Fruit fly (Drosophila melanogaster) whole organism, embryonic: ENCODE data around the gene fok.

ENCODE experiments used
- BtbVII ChIP-seq: fragments of 200-800 bp; sonication (Bioruptor generic); optimal IDR thresholded peaks from 3 replicates; lab custom pipeline; 2017; ENCODE audit warnings: missing biosample characterization, mild to moderate bottlenecking, missing genetic modification characterization
- CG10267 ChIP-seq: fragments of 200-800 bp; sonication (Bioruptor generic); optimal IDR thresholded peaks from 2 replicates; lab custom pipeline; 2018; ENCODE audit warnings: missing biosample characterization, mild to moderate bottlenecking, missing genetic modification characterization, moderate library complexity
- CG10462 ChIP-seq: fragments of 200-800 bp; sonication (Bioruptor generic); optimal IDR thresholded peaks from 2 replicates; lab custom pipeline; 2016; ENCODE audit warnings: missing biosample characterization, missing genetic modification characterization
- CG11456 ChIP-seq: fragments of 200-800 bp; sonication (Bioruptor generic); IDR thresholded peaks from 3 replicates; pipeline ENCODE4 v1.3.6; 2022; ENCODE audit warnings: missing biosample characterization, missing genetic modification characterization
- CG11723 ChIP-seq: fragments of 200-800 bp; sonication (Bioruptor generic); optimal IDR thresholded peaks from 2 replicates; lab custom pipeline; 2017; ENCODE audit warnings: missing biosample characterization, mild to moderate bottlenecking, missing genetic modification characterization
- CG12659 ChIP-seq: fragments of 200-800 bp; sonication (Bioruptor generic); optimal IDR thresholded peaks from 3 replicates; lab custom pipeline; 2017; ENCODE audit warnings: mild to moderate bottlenecking, missing biosample characterization, missing genetic modification reagents, missing genetic modification characterization
- CG13894 ChIP-seq: fragments of 200-800 bp; sonication (Bioruptor generic); optimal IDR thresholded peaks from 3 replicates; lab custom pipeline; 2018; ENCODE audit warnings: missing biosample characterization, mild to moderate bottlenecking, missing genetic modification characterization, moderate library complexity
- CG16779 ChIP-seq: fragments of 200-800 bp; sonication (Bioruptor generic); IDR thresholded peaks from 2 replicates; pipeline ENCODE4 v1.3.6; 2022; ENCODE audit warnings: missing biosample characterization, missing genetic modification characterization
- CG16813 ChIP-seq: fragments of 200-800 bp; sonication (Bioruptor generic); IDR thresholded peaks from 3 replicates; pipeline ENCODE4 v1.3.6; 2022; ENCODE audit warnings: missing biosample characterization, missing genetic modification characterization; ENCODE audit not compliant: partially characterized antibody
- CG17612 ChIP-seq: fragments of 200-800 bp; sonication (Bioruptor generic); IDR thresholded peaks from 2 replicates; pipeline ENCODE4 v1.3.6; 2022; ENCODE audit warnings: missing biosample characterization, missing genetic modification characterization
- CG33557 ChIP-seq: fragments of 200-800 bp; sonication (Bioruptor generic); optimal IDR thresholded peaks from 2 replicates; lab custom pipeline; 2019; ENCODE audit warnings: missing biosample characterization, mild to moderate bottlenecking, missing genetic modification characterization, moderate library complexity
- CG4854 ChIP-seq: fragments of 200-800 bp; sonication (Bioruptor generic); optimal IDR thresholded peaks from 2 replicates; lab custom pipeline; 2016; ENCODE audit warnings: missing biosample characterization, missing genetic modification characterization, inconsistent platforms
- CG6689 ChIP-seq: fragments of 200-800 bp; sonication (Bioruptor generic); IDR thresholded peaks from 2 replicates; pipeline ENCODE4 v1.3.6; 2022; ENCODE audit warnings: missing biosample characterization, missing genetic modification characterization
- CG7271 ChIP-seq: fragments of 200-800 bp; sonication (Bioruptor generic); optimal IDR thresholded peaks from 2 replicates; lab custom pipeline; 2018; ENCODE audit warnings: missing biosample characterization, mild to moderate bottlenecking, missing genetic modification characterization, moderate library complexity
- CG7372 ChIP-seq: fragments of 200-800 bp; sonication (Bioruptor generic); IDR thresholded peaks from 2 replicates; pipeline ENCODE4 v1.3.6; 2022; ENCODE audit warnings: missing biosample characterization, missing genetic modification characterization
- CTCF ChIP-seq: fragments of 200-800 bp; sonication (Bioruptor generic); optimal IDR thresholded peaks from 2 replicates; lab custom pipeline; 2017; ENCODE audit warnings: missing biosample characterization, mild to moderate bottlenecking, missing genetic modification characterization, moderate library complexity
- Chrac-16 ChIP-seq: fragments of 200-800 bp; sonication (Bioruptor generic); optimal IDR thresholded peaks from 3 replicates; lab custom pipeline; 2016; ENCODE audit warnings: missing biosample characterization, missing genetic modification characterization
- CoRest ChIP-seq: fragments of 200-800 bp; sonication (Bioruptor generic); optimal IDR thresholded peaks from 3 replicates; lab custom pipeline; 2018; ENCODE audit warnings: missing biosample characterization, mild to moderate bottlenecking, missing genetic modification characterization, moderate library complexity
- Deaf1 ChIP-seq: fragments of 200-800 bp; optimal IDR thresholded peaks from 3 replicates; lab custom pipeline; 2019; ENCODE audit warnings: missing biosample characterization, mild to moderate bottlenecking, missing genetic modification characterization, moderate library complexity
- Dek ChIP-seq: fragments of 200-800 bp; sonication (Bioruptor generic); optimal IDR thresholded peaks from 3 replicates; lab custom pipeline; 2019; ENCODE audit warnings: missing biosample characterization, mild to moderate bottlenecking, missing genetic modification characterization, moderate library complexity
- ERR ChIP-seq: fragments of 200-800 bp; sonication (Bioruptor generic); optimal IDR thresholded peaks from 2 replicates; lab custom pipeline; 2016; ENCODE audit warnings: missing biosample characterization, missing genetic modification characterization
- GATAe ChIP-seq: fragments of 200-800 bp; sonication (Bioruptor generic); conservative IDR thresholded peaks from 2 replicates; pipeline ENCODE4 v1.3.6; 2022; ENCODE audit warnings: missing biosample characterization, missing genetic modification characterization
- Gsc ChIP-seq: fragments of 200-800 bp; sonication (Bioruptor generic); IDR thresholded peaks from 2 replicates; pipeline ENCODE4 v1.3.6; 2022; ENCODE audit warnings: missing biosample characterization, missing genetic modification characterization
- Jarid2 ChIP-seq: fragments of 200-800 bp; sonication (Bioruptor generic); optimal IDR thresholded peaks from 3 replicates; lab custom pipeline; 2017; ENCODE audit warnings: mild to moderate bottlenecking, missing biosample characterization, missing genetic modification reagents, missing genetic modification characterization
- MESR4 ChIP-seq: fragments of 200-800 bp; sonication (Bioruptor generic); optimal IDR thresholded peaks from 2 replicates; lab custom pipeline; 2018; ENCODE audit warnings: missing biosample characterization, mild to moderate bottlenecking, missing genetic modification characterization, moderate library complexity
- Myb ChIP-seq: fragments of 200-800 bp; sonication (Bioruptor generic); optimal IDR thresholded peaks from 2 replicates; lab custom pipeline; 2016; ENCODE audit warnings: missing biosample characterization, missing genetic modification characterization
- Ptx1 ChIP-seq: fragments of 200-800 bp; sonication (Bioruptor generic); IDR thresholded peaks from 2 replicates; pipeline ENCODE4 v1.3.6; 2022; ENCODE audit warnings: missing biosample characterization, missing genetic modification characterization
- Stat92E ChIP-seq, 3 experiments: fragments of >200 bp in 2 of 3; fragments of 200-800 bp in 1 of 3; sonication (Bioruptor generic) in 1 of 3; optimal IDR thresholded peaks; 2 replicates each; lab custom pipeline; 2017 to 2019; ENCODE audit warnings: missing biosample characterization in 3 of 3, missing genetic modification characterization in 3 of 3, mild to moderate bottlenecking in 1 of 3, moderate library complexity in 1 of 3
- Tbp ChIP-seq: fragments of >200 bp; optimal IDR thresholded peaks from 2 replicates; lab custom pipeline; 2018; ENCODE audit warnings: missing biosample characterization, missing genetic modification characterization
- al ChIP-seq: fragments of 200-800 bp; sonication (Bioruptor generic); IDR thresholded peaks from 2 replicates; pipeline ENCODE4 v1.3.6; 2022; ENCODE audit warnings: missing biosample characterization, missing genetic modification characterization
- ase ChIP-seq: fragments of 200-800 bp; sonication (Bioruptor generic); IDR thresholded peaks from 3 replicates; pipeline ENCODE4 v1.3.6; 2022; ENCODE audit warnings: missing biosample characterization, missing genetic modification characterization
- bcd ChIP-seq: fragments of 200-800 bp; sonication (Bioruptor generic); optimal IDR thresholded peaks from 2 replicates; lab custom pipeline; 2017; ENCODE audit warnings: missing biosample characterization, mild to moderate bottlenecking, missing genetic modification characterization
- cg ChIP-seq: fragments of 200-800 bp; sonication (Bioruptor generic); optimal IDR thresholded peaks from 3 replicates; lab custom pipeline; 2019; ENCODE audit warnings: missing biosample characterization, mild to moderate bottlenecking, missing genetic modification characterization, moderate library complexity
- chif ChIP-seq, 2 experiments: fragments of 200-800 bp; sonication (Bioruptor generic); optimal IDR thresholded peaks; 3 replicates each; lab custom pipeline; 2016; ENCODE audit warnings: missing biosample characterization in 2 of 2, missing genetic modification characterization in 2 of 2
- chm ChIP-seq: fragments of 200-800 bp; sonication (Bioruptor generic); IDR thresholded peaks from 2 replicates; pipeline ENCODE4 v1.3.6; 2022; ENCODE audit warnings: missing biosample characterization, missing genetic modification characterization
- crp ChIP-seq, 2 experiments: fragments of 200-800 bp; sonication (Bioruptor generic); optimal IDR thresholded peaks; 2 replicates in 1 of 2; 3 replicates in 1 of 2; lab custom pipeline; 2017; ENCODE audit warnings: missing biosample characterization in 2 of 2, missing genetic modification characterization in 2 of 2, mild to moderate bottlenecking in 1 of 2, moderate library complexity in 1 of 2
- emc ChIP-seq: fragments of 200-800 bp; sonication (Bioruptor generic); optimal IDR thresholded peaks from 2 replicates; lab custom pipeline; 2016; ENCODE audit warnings: missing biosample characterization, missing genetic modification characterization
- fru ChIP-seq: fragments of >200 bp; optimal IDR thresholded peaks from 2 replicates; lab custom pipeline; 2017
- hb ChIP-seq: fragments of 200-800 bp; sonication (Bioruptor generic); IDR thresholded peaks from 3 replicates; pipeline ENCODE4 v1.3.6; 2022; ENCODE audit warnings: missing biosample characterization, missing genetic modification characterization; ENCODE audit not compliant: partially characterized antibody
- ind ChIP-seq: fragments of 200-800 bp; sonication (Bioruptor generic); optimal IDR thresholded peaks from 3 replicates; lab custom pipeline; 2016; ENCODE audit warnings: missing biosample characterization, missing genetic modification characterization
- insv ChIP-seq, 2 experiments: fragments of 200-800 bp; sonication (Bioruptor generic); optimal IDR thresholded peaks; 3 replicates each; lab custom pipeline; 2016 to 2018; ENCODE audit warnings: missing biosample characterization in 2 of 2, missing genetic modification characterization in 2 of 2
- lbe ChIP-seq: fragments of 200-800 bp; sonication (Bioruptor generic); optimal IDR thresholded peaks from 2 replicates; lab custom pipeline; 2016; ENCODE audit warnings: missing biosample characterization, mild to moderate bottlenecking, missing genetic modification characterization
- luna ChIP-seq: fragments of 200-800 bp; sonication (Bioruptor generic); optimal IDR thresholded peaks from 2 replicates; lab custom pipeline; 2016; ENCODE audit warnings: missing biosample characterization, missing genetic modification characterization
- ranshi ChIP-seq: fragments of 200-800 bp; sonication (Bioruptor generic); IDR thresholded peaks from 2 replicates; pipeline ENCODE4 v1.3.6; 2022; ENCODE audit warnings: missing biosample characterization, missing genetic modification characterization
- repo ChIP-seq: fragments of 200-800 bp; sonication (Bioruptor generic); optimal IDR thresholded peaks from 2 replicates; lab custom pipeline; 2016; ENCODE audit warnings: missing biosample characterization, missing genetic modification characterization
- salm ChIP-seq: fragments of 200-800 bp; sonication (Bioruptor generic); optimal IDR thresholded peaks from 2 replicates; lab custom pipeline; 2018; ENCODE audit warnings: missing biosample characterization, mild to moderate bottlenecking, missing genetic modification characterization
- tap ChIP-seq: fragments of 200-800 bp; optimal IDR thresholded peaks from 3 replicates; lab custom pipeline; 2019; ENCODE audit warnings: missing biosample characterization, mild to moderate bottlenecking, missing genetic modification characterization, moderate library complexity
- twi ChIP-seq: fragments of 200-800 bp; optimal IDR thresholded peaks from 2 replicates; lab custom pipeline; 2019; ENCODE audit warnings: missing biosample characterization, mild to moderate bottlenecking, missing genetic modification characterization, moderate library complexity
- zfh1 ChIP-seq: fragments of 200-800 bp; sonication (Bioruptor generic); IDR thresholded peaks from 3 replicates; pipeline ENCODE4 v1.3.6; 2022; ENCODE audit warnings: missing biosample characterization, missing genetic modification characterization

fok gene

dm6 chr2L:20084785-20085555, at the start of gene fok (continued):
- peak; percentile 81 for TF ChIP-seq CG10462 (GFP tag; lab: Kevin White, UChicago)
- TF ChIP-seq zfh1 (GFP tag; lab: Robert Waterston, UW) = peak; percentile 98
- peak; percentile 83; the same call in 1 of the 2 replicates for TF ChIP-seq GATAe
- TF ChIP-seq al (GFP tag; lab: Robert Waterston, UW) = peak; percentile 92
- peak; percentile 53 for TF ChIP-seq luna (GFP tag; lab: Kevin White, UChicago)
- TF ChIP-seq repo (GFP tag; lab: Kevin White, UChicago) = peak; percentile 87
- TF ChIP-seq fru (lab: Kevin White, UChicago) = no peak
- peak; percentile 91 for TF ChIP-seq CG4854 (GFP tag; lab: Kevin White, UChicago)
- TF ChIP-seq ranshi (GFP tag; lab: Robert Waterston, UW) = peak; percentile 94
- TF ChIP-seq CG12659 = peak; percentile 98
- peak; percentile 96 for TF ChIP-seq bcd (GFP tag; lab: Kevin White, UChicago)
- TF ChIP-seq Myb (GFP tag; lab: Kevin White, UChicago) = peak; percentile 81
- TF ChIP-seq CG33557 (GFP tag; lab: Kevin White, UChicago) = peak; percentile 96
- peak; percentile 64 for TF ChIP-seq CTCF (GFP tag; lab: Kevin White, UChicago)
- TF ChIP-seq lbe (GFP tag; lab: Kevin White, UChicago) = peak; percentile 98
- peak; percentile 87 for TF ChIP-seq CG17612 (GFP tag; lab: Robert Waterston, UW)
- TF ChIP-seq ase (GFP tag; lab: Robert Waterston, UW) = peak; percentile 87
- peak; percentile 96 for TF ChIP-seq ind (GFP tag; lab: Kevin White, UChicago)
- TF ChIP-seq Chrac-16 (GFP tag; lab: Kevin White, UChicago) = peak; percentile 94
- no peak for TF ChIP-seq Tbp (GFP tag; lab: Kevin White, UChicago)
- TF ChIP-seq Stat92E (GFP tag; optimal IDR thresholded peaks at IDR 0.05; lab: Kevin White, UChicago) = peak in 1 of 3 experiments; percentile 95
- peak; percentile 96 for TF ChIP-seq tap (tag; lab: Kevin White, UChicago)
- peak; percentile 90 for TF ChIP-seq CG7271 (tag; lab: Kevin White, UChicago)
- peak in 1 of 2 experiments; percentile 84 for TF ChIP-seq insv (GFP tag; optimal IDR thresholded peaks at IDR 0.05; lab: Kevin White, UChicago)
- TF ChIP-seq CG7372 (GFP tag; lab: Robert Waterston, UW) = peak; percentile 92
- TF ChIP-seq CG13894 (tag; lab: Kevin White, UChicago) = peak; percentile 98
- peak; percentile 71 for TF ChIP-seq emc (GFP tag; lab: Kevin White, UChicago)
- peak; percentile 93 for TF ChIP-seq CG10267 (tag; lab: Kevin White, UChicago)
- TF ChIP-seq CG11723 (GFP tag; lab: Kevin White, UChicago) = peak; percentile 96
- peak; percentile 99 for TF ChIP-seq CG11456 (GFP tag; lab: Robert Waterston, UW)
- TF ChIP-seq CG16813 (GFP tag; lab: Robert Waterston, UW) = peak; percentile 44; the same call in 1 of the 3 replicates
- TF ChIP-seq twi (tag; lab: Kevin White, UChicago) = peak; percentile 93
- TF ChIP-seq Jarid2 (GFP tag; lab: Kevin White, UChicago) = peak; percentile 82
- TF ChIP-seq crp (GFP tag; optimal IDR thresholded peaks at IDR 0.05; lab: Kevin White, UChicago) = peak in 1 of 2 experiments; percentile 67
- TF ChIP-seq CG6689 = peak; percentile 96
- no peak for TF ChIP-seq hb (GFP tag; lab: Robert Waterston, UW)
- no peak; the same call in 1 of the 2 replicates for TF ChIP-seq Gsc (GFP tag; lab: Robert Waterston, UW)
- peak; percentile 80; the same call in 1 of the 2 replicates for TF ChIP-seq CG16779 (GFP tag; lab: Robert Waterston, UW)
- peak; percentile 97 for TF ChIP-seq CoRest (tag; lab: Kevin White, UChicago)
- TF ChIP-seq ERR (GFP tag; lab: Kevin White, UChicago) = peak; percentile 93
- TF ChIP-seq Dek = peak; percentile 96
- TF ChIP-seq Ptx1 (GFP tag; lab: Robert Waterston, UW) = peak; percentile 97
- peak; percentile 100 for TF ChIP-seq Deaf1 (tag; lab: Kevin White, UChicago)
- peak; percentile 56 for TF ChIP-seq MESR4 (GFP tag; lab: Kevin White, UChicago)
- TF ChIP-seq chif (GFP tag; optimal IDR thresholded peaks at IDR 0.05; lab: Kevin White, UChicago) = peak; percentile 94 to 96
- peak; percentile 90 for TF ChIP-seq chm (GFP tag; lab: Robert Waterston, UW)
- TF ChIP-seq salm (tag; lab: Kevin White, UChicago) = peak; percentile 97
- TF ChIP-seq BtbVII (GFP tag; lab: Kevin White, UChicago) = peak; percentile 98
- TF ChIP-seq cg (GFP tag; lab: Kevin White, UChicago) = peak; percentile 88
